Worm (Caenorhabditis elegans): ENCODE data around the gene F19C7.2.

F19C7.2 gene

DNA sequence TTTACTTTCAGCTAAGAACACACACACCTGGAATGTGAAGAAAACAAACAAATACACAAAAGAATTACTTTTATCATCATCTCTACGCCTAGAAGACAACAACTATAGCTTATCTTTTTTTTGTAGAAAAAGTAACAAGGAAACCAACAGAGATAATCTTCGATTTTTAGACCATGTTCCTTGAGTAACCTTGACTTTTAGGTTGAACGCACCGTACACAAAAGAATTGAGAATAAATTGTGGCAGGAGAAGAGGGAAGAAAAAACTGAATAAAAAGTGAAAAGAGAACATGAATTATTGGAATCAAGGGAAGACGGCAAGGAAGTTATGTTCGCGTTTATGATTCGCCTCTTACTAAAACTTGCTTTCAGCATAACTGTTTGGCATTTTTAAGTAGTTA lies 41.2 kb downstream of the F19C7.2 start:
- TF ChIP-seq lin-40 (tag; optimal IDR thresholded peaks at IDR 0.05): no peak
- no peak for TF ChIP-seq akir-1 (GFP tag; optimal IDR thresholded peaks at IDR 0.05)
- TF ChIP-seq ztf-26 (tag; optimal IDR thresholded peaks at IDR 0.05): peak; percentile 18

DNA sequence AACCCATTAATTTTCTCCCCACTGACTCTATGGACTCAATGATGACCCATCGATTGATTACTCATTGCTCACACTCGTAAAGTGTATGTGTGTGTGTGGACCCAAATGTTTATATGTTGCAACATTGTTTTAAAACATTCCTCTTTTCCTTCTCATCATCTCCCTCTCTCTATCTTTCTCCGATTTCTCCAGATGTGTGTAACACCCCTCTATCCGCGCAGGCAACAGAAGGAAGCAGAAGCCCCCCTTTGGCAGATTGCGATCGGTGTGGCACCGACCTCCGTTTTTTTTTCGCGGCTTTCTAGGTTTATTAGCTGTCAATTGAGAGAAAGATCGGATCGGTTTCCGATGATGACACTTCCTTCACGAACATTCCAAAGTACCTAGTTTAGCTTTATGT lies 43.8 kb downstream of the F19C7.2 start:
- TF ChIP-seq B0035.1 (tag; optimal IDR thresholded peaks at IDR 0.05) (no peak), ets-4 (GFP tag; optimal IDR thresholded peaks at IDR 0.05) (no peak)

DNA sequence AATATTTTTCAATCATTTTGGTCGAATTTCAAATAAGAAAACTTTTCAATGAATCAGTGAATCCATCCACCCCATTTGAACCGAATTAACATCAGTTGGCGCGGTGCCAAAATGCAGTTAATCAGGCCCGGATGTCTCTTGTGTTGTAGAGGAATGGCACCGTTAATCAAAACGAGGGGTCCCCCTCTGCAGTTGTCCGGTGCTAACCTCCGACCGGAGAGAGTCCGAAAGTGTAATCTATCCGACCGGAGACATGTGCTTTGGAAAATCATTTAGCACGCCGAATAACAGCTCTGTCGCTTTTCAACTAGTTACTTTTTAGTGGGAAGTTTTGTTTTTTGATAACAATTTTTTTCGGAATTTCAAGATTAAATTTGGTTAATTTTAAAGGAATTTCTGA lies 45.5 kb downstream of the F19C7.2 start:
- TF ChIP-seq tbx-9 (tag; optimal IDR thresholded peaks at IDR 0.05; ENCODE audit: borderline replicate concordance) (no peak), Y53F4B.3 (GFP tag; IDR thresholded peaks at IDR 0.05) (no peak), lir-1 (GFP tag; conservative IDR thresholded peaks at IDR 0.05) (no peak), F57C9.4 (tag; optimal IDR thresholded peaks at IDR 0.05) (no peak), akir-1 (GFP tag; optimal IDR thresholded peaks at IDR 0.05) (no peak), F10E7.11 (tag; optimal IDR thresholded peaks at IDR 0.05) (no peak)

DNA sequence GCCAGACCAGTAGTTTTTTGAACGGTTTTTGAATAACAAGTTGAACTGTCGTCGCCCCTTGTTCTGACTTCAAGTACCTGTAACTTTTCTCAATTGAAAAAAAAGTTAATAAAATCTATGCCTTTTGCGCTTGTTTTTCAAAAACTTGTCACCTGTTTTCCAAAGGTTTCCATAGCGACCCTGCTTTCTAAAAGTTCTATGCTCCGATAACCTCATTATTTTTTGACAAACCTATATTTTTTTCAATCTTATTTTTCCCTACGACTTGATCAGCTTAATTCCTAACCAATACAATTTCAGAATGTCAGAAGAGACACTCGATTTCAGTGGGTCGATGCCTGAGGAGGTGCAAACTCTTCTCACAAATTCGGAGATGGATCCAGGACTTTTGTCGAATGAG lies 47.6 kb downstream of the F19C7.2 start, which contains the start of gene F29B9.8:
Gene F29B9.8 (plus strand): TSS at position 301 of the 400 bp plus-strand sequence.
- TF ChIP-seq nhr-80 (tag; optimal IDR thresholded peaks at IDR 0.05) (no peak), F22D6.2 (tag; optimal IDR thresholded peaks at IDR 0.05) (no peak), K12H6.12 (tag; optimal IDR thresholded peaks at IDR 0.05) (no peak), D2030.7 (GFP tag; IDR thresholded peaks at IDR 0.05) (no peak), tlf-1 (GFP tag; optimal IDR thresholded peaks at IDR 0.05) (no peak), nfyb-1 (GFP tag; IDR thresholded peaks at IDR 0.05) (no peak), dpff-1 (tag; optimal IDR thresholded peaks at IDR 0.05) (no peak), Y53F4B.3 (GFP tag; IDR thresholded peaks at IDR 0.05) (no peak), let-526 (GFP tag; IDR thresholded peaks at IDR 0.05) (no peak), nfya-1 (tag; optimal IDR thresholded peaks at IDR 0.05; ENCODE audit: borderline replicate concordance, insufficient read depth) (no peak), chd-7 (tag; optimal IDR thresholded peaks at IDR 0.05) (no peak), let-607 (tag; optimal IDR thresholded peaks at IDR 0.05) (no peak), unc-130 (GFP tag; optimal IDR thresholded peaks at IDR 0.05) (no peak), F55B11.4 (tag; optimal IDR thresholded peaks at IDR 0.05; ENCODE audit: borderline replicate concordance, insufficient read depth) (no peak), zfh-2 (GFP tag; conservative IDR thresholded peaks at IDR 0.05) (no peak), ztf-3 (GFP tag; optimal IDR thresholded peaks at IDR 0.05) (no peak), madf-3 (GFP tag; IDR thresholded peaks at IDR 0.05) (no peak), ceh-27 (GFP tag; optimal IDR thresholded peaks at IDR 0.05) (no peak), sdz-38 (tag; optimal IDR thresholded peaks at IDR 0.05) (no peak), athp-1 (tag; optimal IDR thresholded peaks at IDR 0.05) (no peak)

DNA sequence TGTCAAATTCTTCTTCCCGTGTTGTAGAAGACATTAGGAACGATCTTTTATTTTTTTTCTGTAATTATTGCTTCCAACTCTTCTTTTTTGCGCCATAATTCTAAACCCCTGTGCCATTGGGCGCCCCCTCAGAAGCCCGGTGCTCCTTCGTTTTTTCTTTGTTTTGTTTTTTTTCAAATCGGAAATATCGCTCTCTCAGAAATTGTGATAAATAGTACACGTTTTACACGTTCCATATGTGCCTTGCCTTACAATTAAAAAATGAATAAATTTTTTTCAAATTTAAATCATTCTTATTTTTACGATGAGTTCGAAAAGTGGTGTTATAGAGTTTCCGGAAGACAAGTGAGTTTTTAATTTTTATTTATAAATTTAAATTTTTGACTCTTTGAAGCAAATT lies 49.7 kb downstream of the F19C7.2 start, which contains the start of gene F29B9.7:
Gene F29B9.7 (plus strand): TSS at position 301 of the 400 bp plus-strand sequence.
- no peak for TF ChIP-seq dpff-1 (tag; optimal IDR thresholded peaks at IDR 0.05)
- TF ChIP-seq nhr-179 (tag; optimal IDR thresholded peaks at IDR 0.05): no peak
- no peak for TF ChIP-seq somi-1 (GFP tag; optimal IDR thresholded peaks at IDR 0.05)

DNA sequence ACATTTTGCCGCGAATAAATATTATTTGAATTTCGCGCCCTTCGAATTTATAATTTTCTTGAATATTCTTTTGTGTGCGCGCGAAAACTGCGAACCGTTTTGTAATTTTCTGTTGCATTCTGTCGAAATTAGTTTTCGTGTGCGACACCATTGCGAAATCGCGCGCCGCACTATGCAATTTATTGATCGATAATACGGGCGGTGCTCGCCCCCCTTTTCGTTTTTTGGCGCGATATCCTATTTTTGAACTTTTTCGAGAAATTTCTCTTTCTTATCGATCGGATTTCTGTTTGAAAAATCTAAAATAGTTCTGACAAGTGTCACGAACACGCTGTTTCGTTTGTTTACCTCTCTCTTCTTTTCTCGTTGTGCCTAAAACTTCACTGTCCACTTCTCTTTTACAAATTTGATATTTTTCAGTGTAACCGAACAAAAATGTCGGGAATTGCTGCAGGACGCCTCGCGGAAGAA lies 50.9 kb downstream of the F19C7.2 start, which contains the start of gene ubc-9:
Gene ubc-9 (plus strand): TSS at position 421 of the 471 bp plus-strand sequence.
- no peak for TF ChIP-seq snpc-1.1 (tag; optimal IDR thresholded peaks at IDR 0.05; ENCODE audit: insufficient read depth)
- no peak for TF ChIP-seq egl-18 (GFP tag; IDR thresholded peaks at IDR 0.05)
- no peak for TF ChIP-seq nfya-1 (tag; optimal IDR thresholded peaks at IDR 0.05; ENCODE audit: borderline replicate concordance, insufficient read depth)
- peak; percentile 97 for TF ChIP-seq madf-6 (GFP tag; IDR thresholded peaks at IDR 0.05)
- peak; percentile 25 for TF ChIP-seq snpc-4 (GFP tag; optimal IDR thresholded peaks at IDR 0.05)
- TF ChIP-seq snpc-4 (tag; optimal IDR thresholded peaks at IDR 0.05): peak; percentile 49 to 78 (median 67)
- no peak for TF ChIP-seq hlh-26 (GFP tag; conservative IDR thresholded peaks at IDR 0.05)
- TF ChIP-seq F37B4.10 (GFP tag; IDR thresholded peaks at IDR 0.05): no peak
- TF ChIP-seq K12H6.12 (tag; optimal IDR thresholded peaks at IDR 0.05): peak; percentile 54
- TF ChIP-seq hrde-1 (tag; optimal IDR thresholded peaks at IDR 0.05; ENCODE audit: borderline replicate concordance): peak; percentile 30
- TF ChIP-seq tbp1 (GFP tag; optimal IDR thresholded peaks at IDR 0.05): peak; percentile 66
- TF ChIP-seq nhr-179 (tag; optimal IDR thresholded peaks at IDR 0.05): no peak
